Worm (Caenorhabditis elegans) whole organism, young adult: ENCODE results near the gene copd-1.
A peak's percentile ranks its signal among the peaks of the same experiment; 100 is the strongest.

Experiments
- B0035.1 ChIP-seq: sonication (generic microtip); optimal IDR thresholded peaks from 2 replicates; lab custom pipeline; 2016; ENCODE audit warnings: missing genetic modification characterization, mild to moderate bottlenecking, missing compliant biosample characterization, missing genotype, missing genetic modification reagents
- C06A6.2 ChIP-seq: fragments of 200-800 bp; sonication (Bioruptor generic); conservative IDR thresholded peaks from 2 replicates; pipeline ENCODE4 v1.3.6; 2022; ENCODE audit warnings: missing genetic modification characterization, missing compliant biosample characterization
- C17E4.6 ChIP-seq: fragments of 200-800 bp; sonication (Bioruptor generic); IDR thresholded peaks from 2 replicates; pipeline ENCODE4 v1.3.6; 2022; ENCODE audit warnings: missing genetic modification reagents, missing genetic modification characterization, missing compliant biosample characterization
- F10E7.11 ChIP-seq: sonication (generic microtip); optimal IDR thresholded peaks from 2 replicates; lab custom pipeline; 2017; ENCODE audit warnings: mild to moderate bottlenecking, missing genetic modification characterization, moderate library complexity, missing compliant biosample characterization
- F22D6.2 ChIP-seq: sonication (generic microtip); optimal IDR thresholded peaks from 2 replicates; lab custom pipeline; 2016; ENCODE audit warnings: mild to moderate bottlenecking, missing genetic modification characterization, missing compliant biosample characterization
- F33H1.4 ChIP-seq: fragments of 200-800 bp; sonication (Bioruptor generic); IDR thresholded peaks from 2 replicates; pipeline ENCODE4 v1.3.6; 2022; ENCODE audit warnings: missing genetic modification reagents, missing genetic modification characterization, missing compliant biosample characterization
- F37B4.10 ChIP-seq: fragments of 200-800 bp; sonication (Bioruptor generic); IDR thresholded peaks from 2 replicates; pipeline ENCODE4 v1.3.6; 2022; ENCODE audit warnings: missing genetic modification characterization, missing compliant biosample characterization
- F39B2.1 ChIP-seq: fragments of 200-800 bp; sonication (Bioruptor generic); IDR thresholded peaks from 2 replicates; pipeline ENCODE4 v1.3.6; 2022; ENCODE audit warnings: missing genetic modification reagents, missing genetic modification characterization, missing compliant biosample characterization
- F49E8.2 ChIP-seq: sonication (generic microtip); optimal IDR thresholded peaks from 3 replicates; lab custom pipeline; 2017; ENCODE audit warnings: missing genetic modification characterization, mild to moderate bottlenecking, missing compliant biosample characterization, antibody characterized with exemption, moderate library complexity; ENCODE audit not compliant: insufficient read depth
- F55B11.4 ChIP-seq: sonication (generic microtip); optimal IDR thresholded peaks from 2 replicates; lab custom pipeline; 2016; ENCODE audit warnings: missing compliant biosample characterization, missing genetic modification characterization, borderline replicate concordance; ENCODE audit not compliant: insufficient read depth
- F57A8.1 ChIP-seq: fragments of 200-800 bp; sonication (Bioruptor generic); optimal IDR thresholded peaks from 2 replicates; lab custom pipeline; 2018; ENCODE audit warnings: mild to moderate bottlenecking, missing genetic modification characterization, moderate library complexity, missing compliant biosample characterization
- K12H6.12 ChIP-seq: fragments of 200-800 bp; sonication (Bioruptor generic); optimal IDR thresholded peaks from 2 replicates; lab custom pipeline; 2018; ENCODE audit warnings: mild to moderate bottlenecking, missing genetic modification characterization, missing compliant biosample characterization
- Y67H2A.10 ChIP-seq: fragments of 200-800 bp; sonication (Bioruptor generic); conservative IDR thresholded peaks from 2 replicates; pipeline ENCODE4 v1.3.6; 2022; ENCODE audit warnings: missing genetic modification reagents, missing genetic modification characterization, missing compliant biosample characterization
- ZK185.1 ChIP-seq: sonication (generic microtip); optimal IDR thresholded peaks from 2 replicates; lab custom pipeline; 2016; ENCODE audit warnings: mild to moderate bottlenecking, missing genetic modification characterization, missing compliant biosample characterization; ENCODE audit not compliant: poor library complexity, severe bottlenecking
- attf-5 ChIP-seq: fragments of 200-800 bp; sonication (Bioruptor generic); optimal IDR thresholded peaks from 2 replicates; lab custom pipeline; 2018; ENCODE audit warnings: mild to moderate bottlenecking, missing genetic modification characterization, missing compliant biosample characterization
- bed-1 ChIP-seq: fragments of 200-800 bp; sonication (Bioruptor generic); IDR thresholded peaks from 2 replicates; pipeline ENCODE4 v1.3.6; 2022; ENCODE audit warnings: missing genetic modification reagents, missing genetic modification characterization, missing compliant biosample characterization
- bed-2 ChIP-seq: fragments of 200-800 bp; sonication (Bioruptor generic); IDR thresholded peaks from 2 replicates; pipeline ENCODE4 v1.3.6; 2022; ENCODE audit warnings: missing genetic modification reagents, missing genetic modification characterization, missing compliant biosample characterization
- cebp-2 ChIP-seq: fragments of 200-800 bp; sonication (Bioruptor generic); IDR thresholded peaks from 2 replicates; pipeline ENCODE4 v1.3.6; 2022; ENCODE audit warnings: missing genetic modification characterization, missing compliant biosample characterization
- ceh-100 ChIP-seq: fragments of 200-800 bp; sonication (Bioruptor generic); IDR thresholded peaks from 2 replicates; pipeline ENCODE4 v1.3.6; 2022; ENCODE audit warnings: missing genetic modification reagents, missing genetic modification characterization, missing compliant biosample characterization
- die-1 ChIP-seq: sonication (generic microtip); optimal IDR thresholded peaks from 2 replicates; lab custom pipeline; 2016; ENCODE audit warnings: missing genotype, mild to moderate bottlenecking, missing genetic modification characterization, missing compliant biosample characterization
- dpl-1 ChIP-seq: fragments of 150-350 bp; optimal IDR thresholded peaks from 2 replicates; lab custom pipeline; 2014; ENCODE audit warnings: missing biosample characterization, missing genetic modification reagents, missing genetic modification characterization
- gei-17 ChIP-seq: fragments of 200-800 bp; sonication (Bioruptor generic); optimal IDR thresholded peaks from 2 replicates; lab custom pipeline; 2018; ENCODE audit warnings: mild to moderate bottlenecking, missing genetic modification characterization, missing compliant biosample characterization
- him-1 ChIP-seq: sonication (generic microtip); optimal IDR thresholded peaks from 2 replicates; lab custom pipeline; 2016; ENCODE audit warnings: missing genotype, missing genetic modification reagents, missing genetic modification characterization, missing compliant biosample characterization
- lag-1 ChIP-seq: fragments of 200-800 bp; sonication (Bioruptor generic); IDR thresholded peaks from 2 replicates; pipeline ENCODE4 v1.3.6; 2022; ENCODE audit warnings: missing genetic modification reagents, missing genetic modification characterization, missing compliant biosample characterization
- lin-35 ChIP-seq, 3 experiments: fragments of 150-350 bp in 2 of 3; sonication (generic microtip) in 1 of 3; optimal IDR thresholded peaks; 2 replicates each; lab custom pipeline; 2014 to 2018; ENCODE audit warnings: missing biosample characterization in 3 of 3, missing genetic modification characterization in 3 of 3, missing genetic modification reagents in 3 of 3
- lin-54 ChIP-seq: fragments of 200-800 bp; sonication (Bioruptor generic); optimal IDR thresholded peaks from 2 replicates; lab custom pipeline; 2018; ENCODE audit warnings: mild to moderate bottlenecking, missing genetic modification characterization, missing compliant biosample characterization
- madf-3 ChIP-seq: fragments of 200-800 bp; sonication (Bioruptor generic); IDR thresholded peaks from 2 replicates; pipeline ENCODE4 v1.3.6; 2022; ENCODE audit warnings: missing genetic modification reagents, missing genetic modification characterization, missing compliant biosample characterization
- mcd-1 ChIP-seq: fragments of 200-800 bp; sonication (Bioruptor generic); IDR thresholded peaks from 2 replicates; pipeline ENCODE4 v1.3.6; 2022; ENCODE audit warnings: missing genetic modification reagents, missing genetic modification characterization, missing compliant biosample characterization
- sdz-38 ChIP-seq: sonication (generic microtip); optimal IDR thresholded peaks from 2 replicates; lab custom pipeline; 2016; ENCODE audit warnings: missing genotype, missing genetic modification characterization, missing compliant biosample characterization
- sea-2 ChIP-seq: fragments of 200-800 bp; sonication (Bioruptor generic); IDR thresholded peaks from 2 replicates; pipeline ENCODE4 v1.3.6; 2022; ENCODE audit warnings: missing genetic modification characterization, missing compliant biosample characterization
- snpc-1.1 ChIP-seq: sonication (generic microtip); optimal IDR thresholded peaks from 2 replicates; lab custom pipeline; 2017; ENCODE audit warnings: missing genetic modification characterization, mild to moderate bottlenecking, missing compliant biosample characterization, antibody characterized with exemption, moderate library complexity, missing genotype, missing genetic modification reagents; ENCODE audit not compliant: insufficient read depth
- snpc-4 ChIP-seq, 5 experiments: fragments of 150-350 bp in 1 of 5; sonication (generic microtip) in 4 of 5; optimal IDR thresholded peaks; 2 replicates each; lab custom pipeline; 2014 to 2018; ENCODE audit warnings: missing genetic modification characterization in 5 of 5, missing biosample characterization in 3 of 5, antibody characterized with exemption in 2 of 5, mild to moderate bottlenecking in 2 of 5, missing compliant biosample characterization in 2 of 5, missing genotype in 2 of 5, moderate library complexity in 2 of 5, missing genetic modification reagents in 1 of 5
- somi-1 ChIP-seq: fragments of 200-800 bp; sonication (Bioruptor generic); optimal IDR thresholded peaks from 2 replicates; lab custom pipeline; 2018; ENCODE audit warnings: mild to moderate bottlenecking, missing genetic modification characterization, missing compliant biosample characterization
- tbx-9 ChIP-seq: sonication (generic microtip); optimal IDR thresholded peaks from 2 replicates; lab custom pipeline; 2016; ENCODE audit warnings: borderline replicate concordance, missing genetic modification characterization, inconsistent platforms, missing compliant biosample characterization
- ztf-18 ChIP-seq: sonication (generic microtip); optimal IDR thresholded peaks from 2 replicates; lab custom pipeline; 2016; ENCODE audit warnings: missing genotype, mild to moderate bottlenecking, missing genetic modification characterization, missing compliant biosample characterization

Gene copd-1

ce11 chrIII:6655830-6656229, 31.1 kb upstream of the copd-1 start:
- TF ChIP-seq K12H6.12 (tag; lab: Kevin White, UChicago): peak; percentile 35
- TF ChIP-seq die-1 (tag; lab: Kevin White, UChicago): no peak

- TF ChIP-seq gei-17 (no peak), F33H1.4 (GFP tag; lab: Robert Waterston, UW) (no peak), F37B4.10 (no peak), ZK185.1 (no peak), ztf-18 (tag; lab: Kevin White, UChicago) (no peak), tbx-9 (tag; lab: Kevin White, UChicago) (no peak), F10E7.11 (tag; lab: Kevin White, UChicago) (no peak), C17E4.6 (no peak)
Observed at ce11 chrIII:6653932-6654331, 29.2 kb upstream of the copd-1 start.

- TF ChIP-seq B0035.1 (no peak), F57A8.1 (GFP tag; lab: Kevin White, UChicago) (no peak), sdz-38 (tag; lab: Kevin White, UChicago) (no peak), dpl-1 (no peak), somi-1 (GFP tag; lab: Kevin White, UChicago) (no peak), him-1 (tag; lab: Kevin White, UChicago) (no peak), F49E8.2 (tag; lab: Kevin White, UChicago) (no peak), lin-54 (GFP tag; lab: Kevin White, UChicago) (no peak), sea-2 (no peak), K12H6.12 (tag; lab: Kevin White, UChicago) (no peak), F39B2.1 (GFP tag; lab: Robert Waterston, UW) (no peak), snpc-1.1 (no peak), gei-17 (no peak), cebp-2 (GFP tag; lab: Robert Waterston, UW) (no peak), mcd-1 (GFP tag; lab: Robert Waterston, UW) (no peak), madf-3 (no peak), F55B11.4 (no peak)
Observed at ce11 chrIII:6651983-6652382, 27.2 kb upstream of the copd-1 start, which contains the start of gene pdfr-1. TSS of gene pdfr-1 (minus strand) at chrIII:6652083.

ce11 chrIII:6647568-6647967, 22.8 kb upstream of the copd-1 start:
- TF ChIP-seq F22D6.2 (tag; lab: Kevin White, UChicago) (no peak), Y67H2A.10 (GFP tag; lab: Robert Waterston, UW) (no peak), bed-1 (GFP tag; lab: Robert Waterston, UW) (no peak), snpc-4 (GFP tag; optimal IDR thresholded peaks at IDR 0.05; lab: Kevin White, UChicago) (no peak), snpc-4 (tag; optimal IDR thresholded peaks at IDR 0.05; lab: Kevin White, UChicago) (no peak), lag-1 (GFP tag; lab: Robert Waterston, UW) (no peak), C06A6.2 (GFP tag; lab: Robert Waterston, UW) (no peak)

ce11 chrIII:6646898-6647297, 22.1 kb upstream of the copd-1 start:
- TF ChIP-seq bed-2 (GFP tag; lab: Robert Waterston, UW) (no peak), attf-5 (no peak), him-1 (tag; lab: Kevin White, UChicago) (no peak), lin-35 (GFP tag; optimal IDR thresholded peaks at IDR 0.05; lab: Kevin White, UChicago) (peak in 1 of 3 experiments; percentile 17), ZK185.1 (no peak), ceh-100 (GFP tag; lab: Robert Waterston, UW) (no peak)
